Worm (Caenorhabditis elegans) whole organism, young adult: ENCODE results near the gene C06B3.1.

Experiments used
- F10E7.11 ChIP-seq: sonication (generic microtip); optimal IDR thresholded peaks from 2 replicates; lab custom pipeline; 2017; ENCODE audit warnings: mild to moderate bottlenecking, missing genetic modification characterization, moderate library complexity, missing compliant biosample characterization
- F22D6.2 ChIP-seq: sonication (generic microtip); optimal IDR thresholded peaks from 2 replicates; lab custom pipeline; 2016; ENCODE audit warnings: mild to moderate bottlenecking, missing genetic modification characterization, missing compliant biosample characterization
- F39B2.1 ChIP-seq: fragments of 200-800 bp; sonication (Bioruptor generic); IDR thresholded peaks from 2 replicates; pipeline ENCODE4 v1.3.6; 2022; ENCODE audit warnings: missing genetic modification reagents, missing genetic modification characterization, missing compliant biosample characterization
- K11D2.4 ChIP-seq: fragments of 200-800 bp; sonication (Bioruptor generic); IDR thresholded peaks from 2 replicates; pipeline ENCODE4 v1.3.6; 2022; ENCODE audit warnings: missing genetic modification reagents, missing genetic modification characterization, missing compliant biosample characterization
- Y79H2A.3 ChIP-seq: fragments of 200-800 bp; sonication (Bioruptor generic); conservative IDR thresholded peaks from 2 replicates; pipeline ENCODE4 v1.3.6; 2022; ENCODE audit warnings: missing genetic modification reagents, missing genetic modification characterization, missing compliant biosample characterization
- akir-1 ChIP-seq: fragments of 200-800 bp; sonication (Bioruptor generic); optimal IDR thresholded peaks from 2 replicates; lab custom pipeline; 2018; ENCODE audit warnings: mild to moderate bottlenecking, missing genetic modification characterization, moderate library complexity, missing compliant biosample characterization
- aptf-2 ChIP-seq: fragments of 200-800 bp; sonication (Bioruptor generic); conservative IDR thresholded peaks from 2 replicates; pipeline ENCODE4 v1.3.6; 2022; ENCODE audit warnings: missing genetic modification reagents, missing genetic modification characterization, missing compliant biosample characterization
- aptf-3 ChIP-seq: fragments of 200-800 bp; sonication (Bioruptor generic); IDR thresholded peaks from 2 replicates; pipeline ENCODE4 v1.3.6; 2022; ENCODE audit warnings: missing genetic modification characterization, missing compliant biosample characterization
- attf-5 ChIP-seq: fragments of 200-800 bp; sonication (Bioruptor generic); optimal IDR thresholded peaks from 2 replicates; lab custom pipeline; 2018; ENCODE audit warnings: mild to moderate bottlenecking, missing genetic modification characterization, missing compliant biosample characterization
- bed-2 ChIP-seq: fragments of 200-800 bp; sonication (Bioruptor generic); IDR thresholded peaks from 2 replicates; pipeline ENCODE4 v1.3.6; 2022; ENCODE audit warnings: missing genetic modification reagents, missing genetic modification characterization, missing compliant biosample characterization
- ceh-100 ChIP-seq: fragments of 200-800 bp; sonication (Bioruptor generic); IDR thresholded peaks from 2 replicates; pipeline ENCODE4 v1.3.6; 2022; ENCODE audit warnings: missing genetic modification reagents, missing genetic modification characterization, missing compliant biosample characterization
- ceh-27 ChIP-seq: fragments of 200-800 bp; sonication (Bioruptor generic); optimal IDR thresholded peaks from 2 replicates; lab custom pipeline; 2018; ENCODE audit warnings: mild to moderate bottlenecking, missing genetic modification characterization, moderate library complexity, missing compliant biosample characterization
- ceh-58 ChIP-seq: fragments of 200-800 bp; sonication (Bioruptor generic); IDR thresholded peaks from 2 replicates; pipeline ENCODE4 v1.3.6; 2022; ENCODE audit warnings: missing genetic modification characterization, missing compliant biosample characterization
- ceh-79 ChIP-seq: sonication (generic microtip); optimal IDR thresholded peaks from 2 replicates; lab custom pipeline; 2017; ENCODE audit warnings: mild to moderate bottlenecking, missing genetic modification characterization, missing compliant biosample characterization
- ceh-91 ChIP-seq: fragments of 200-800 bp; sonication (Bioruptor generic); IDR thresholded peaks from 2 replicates; pipeline ENCODE4 v1.3.6; 2022; ENCODE audit warnings: missing genetic modification reagents, missing genetic modification characterization, missing compliant biosample characterization
- efl-1 ChIP-seq: fragments of 150-350 bp; optimal IDR thresholded peaks from 2 replicates; lab custom pipeline; 2014; ENCODE audit warnings: missing biosample characterization, missing genetic modification reagents, missing genetic modification characterization
- him-1 ChIP-seq: sonication (generic microtip); optimal IDR thresholded peaks from 2 replicates; lab custom pipeline; 2016; ENCODE audit warnings: missing genotype, missing genetic modification reagents, missing genetic modification characterization, missing compliant biosample characterization
- hsf-1 ChIP-seq: fragments of 200-800 bp; sonication (Bioruptor generic); IDR thresholded peaks from 2 replicates; pipeline ENCODE4 v1.3.6; 2022; ENCODE audit warnings: missing genetic modification reagents, missing genetic modification characterization, missing compliant biosample characterization
- lag-1 ChIP-seq: fragments of 200-800 bp; sonication (Bioruptor generic); IDR thresholded peaks from 2 replicates; pipeline ENCODE4 v1.3.6; 2022; ENCODE audit warnings: missing genetic modification reagents, missing genetic modification characterization, missing compliant biosample characterization
- lin-26 ChIP-seq: fragments of 200-800 bp; sonication (Bioruptor generic); IDR thresholded peaks from 2 replicates; pipeline ENCODE4 v1.3.6; 2022; ENCODE audit warnings: missing genetic modification reagents, missing genetic modification characterization, missing compliant biosample characterization
- lin-35 ChIP-seq, 3 experiments: fragments of 150-350 bp in 2 of 3; sonication (generic microtip) in 1 of 3; optimal IDR thresholded peaks; 2 replicates each; lab custom pipeline; 2014 to 2018; ENCODE audit warnings: missing biosample characterization in 3 of 3, missing genetic modification characterization in 3 of 3, missing genetic modification reagents in 3 of 3
- lin-40 ChIP-seq: sonication (generic microtip); optimal IDR thresholded peaks from 2 replicates; lab custom pipeline; 2016; ENCODE audit warnings: missing genetic modification characterization, mild to moderate bottlenecking, missing compliant biosample characterization, missing genotype, missing genetic modification reagents
- lin-54 ChIP-seq: fragments of 200-800 bp; sonication (Bioruptor generic); optimal IDR thresholded peaks from 2 replicates; lab custom pipeline; 2018; ENCODE audit warnings: mild to moderate bottlenecking, missing genetic modification characterization, missing compliant biosample characterization
- lir-1 ChIP-seq: fragments of 200-800 bp; sonication (Bioruptor generic); conservative IDR thresholded peaks from 2 replicates; pipeline ENCODE4 v1.3.6; 2022; ENCODE audit warnings: missing genetic modification reagents, missing genetic modification characterization, missing compliant biosample characterization
- madf-8 ChIP-seq: fragments of 200-800 bp; sonication (Bioruptor generic); conservative IDR thresholded peaks from 2 replicates; pipeline ENCODE4 v1.3.6; 2022; ENCODE audit warnings: missing genetic modification reagents, missing genetic modification characterization, missing compliant biosample characterization
- nfya-1 ChIP-seq: sonication (generic microtip); optimal IDR thresholded peaks from 2 replicates; lab custom pipeline; 2017; ENCODE audit warnings: antibody characterized with exemption, missing compliant biosample characterization, missing genetic modification characterization, borderline replicate concordance; ENCODE audit not compliant: insufficient read depth
- nfya-2 ChIP-seq: fragments of 200-800 bp; sonication (Bioruptor generic); IDR thresholded peaks from 2 replicates; pipeline ENCODE4 v1.3.6; 2022; ENCODE audit warnings: missing genetic modification reagents, missing genetic modification characterization, missing compliant biosample characterization
- pbrm-1 ChIP-seq: fragments of 200-800 bp; sonication (Bioruptor generic); IDR thresholded peaks from 2 replicates; pipeline ENCODE4 v1.3.6; 2022; ENCODE audit warnings: missing genetic modification reagents, missing genetic modification characterization, missing compliant biosample characterization
- pha-4 ChIP-seq: fragments of 150-350 bp; sonication (generic microtip); optimal IDR thresholded peaks from 2 replicates; lab custom pipeline; 2014; ENCODE audit warnings: missing biosample characterization, missing genetic modification reagents, missing genetic modification characterization
- rec-8 ChIP-seq, 2 experiments: sonication (generic microtip); optimal IDR thresholded peaks; 2 replicates each; lab custom pipeline; 2016; ENCODE audit warnings: mild to moderate bottlenecking in 2 of 2, missing genetic modification characterization in 2 of 2, missing genetic modification reagents in 2 of 2, missing genotype in 2 of 2, missing biosample characterization in 1 of 2, missing compliant biosample characterization in 1 of 2, moderate library complexity in 1 of 2
- snpc-1.1 ChIP-seq: sonication (generic microtip); optimal IDR thresholded peaks from 2 replicates; lab custom pipeline; 2017; ENCODE audit warnings: missing genetic modification characterization, mild to moderate bottlenecking, missing compliant biosample characterization, antibody characterized with exemption, moderate library complexity, missing genotype, missing genetic modification reagents; ENCODE audit not compliant: insufficient read depth
- snpc-1.3 ChIP-seq: sonication (generic microtip); optimal IDR thresholded peaks from 2 replicates; lab custom pipeline; 2017; ENCODE audit warnings: missing genetic modification characterization, mild to moderate bottlenecking, missing compliant biosample characterization, antibody characterized with exemption, moderate library complexity, missing genotype, missing genetic modification reagents; ENCODE audit not compliant: insufficient read depth
- tbp1 ChIP-seq: fragments of 200-800 bp; sonication (Bioruptor generic); optimal IDR thresholded peaks from 2 replicates; lab custom pipeline; 2018; ENCODE audit warnings: mild to moderate bottlenecking, missing genetic modification characterization, missing compliant biosample characterization
- tbx-9 ChIP-seq: sonication (generic microtip); optimal IDR thresholded peaks from 2 replicates; lab custom pipeline; 2016; ENCODE audit warnings: borderline replicate concordance, missing genetic modification characterization, inconsistent platforms, missing compliant biosample characterization
- unc-62 ChIP-seq: fragments of 150-350 bp; optimal IDR thresholded peaks from 2 replicates; lab custom pipeline; 2014; ENCODE audit warnings: missing biosample characterization, missing genetic modification reagents, missing genetic modification characterization
- ztf-26 ChIP-seq: sonication (generic microtip); optimal IDR thresholded peaks from 2 replicates; lab custom pipeline; 2017; ENCODE audit warnings: missing genetic modification characterization, missing compliant biosample characterization
- ztf-6 ChIP-seq: fragments of 200-800 bp; sonication (Bioruptor generic); IDR thresholded peaks from 2 replicates; pipeline ENCODE4 v1.3.6; 2022; ENCODE audit warnings: missing genetic modification reagents, missing genetic modification characterization, missing compliant biosample characterization

Gene C06B3.1

DNA sequence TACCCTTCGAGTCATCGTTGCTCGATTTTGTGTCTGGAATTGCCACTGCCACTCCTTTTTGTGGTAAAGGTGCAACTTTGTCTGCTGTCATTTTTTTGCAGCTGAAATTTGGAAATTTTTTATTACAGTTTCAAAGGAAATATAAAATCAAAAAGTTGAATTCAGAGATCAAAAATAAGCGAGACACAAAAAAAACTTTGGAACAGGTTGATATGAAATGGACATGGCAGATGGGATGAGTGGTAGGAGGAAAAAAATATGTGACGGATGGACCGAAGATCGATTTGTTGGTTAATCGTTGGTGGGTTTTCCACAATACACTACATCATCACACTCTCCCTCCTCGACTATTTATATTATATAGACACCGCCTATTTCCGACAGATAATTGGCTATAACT lies 31.9 kb downstream of the C06B3.1 start, which contains the start of gene R10D12.1 (continued):
- TF ChIP-seq lin-40 (tag; lab: Kevin White, UChicago) (no peak), lin-54 (GFP tag; lab: Kevin White, UChicago) (no peak), ceh-27 (GFP tag; lab: Kevin White, UChicago) (no peak), hsf-1 (GFP tag; lab: Robert Waterston, UW) (no peak)

DNA sequence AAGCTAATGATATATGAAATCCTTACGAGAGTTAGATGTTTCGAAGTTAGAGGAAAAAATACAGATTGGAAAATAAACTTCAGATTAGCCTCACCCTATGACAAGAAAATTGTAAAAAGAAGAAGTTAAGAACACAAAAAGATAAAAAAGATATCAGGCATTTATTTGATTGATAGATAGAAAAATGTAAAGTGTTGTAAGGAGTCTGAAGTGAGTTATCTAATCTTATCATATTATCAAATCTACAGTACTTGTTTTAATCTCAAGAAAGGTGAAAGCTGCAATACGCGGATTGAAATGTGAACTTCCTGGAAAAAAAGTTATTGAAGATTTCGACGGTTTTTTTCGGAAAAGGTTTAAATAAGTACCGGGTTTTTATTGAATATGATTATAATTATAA lies 32.8 kb downstream of the C06B3.1 start:
- no peak for TF ChIP-seq tbx-9
- no peak for TF ChIP-seq K11D2.4 (GFP tag; lab: Robert Waterston, UW)
- TF ChIP-seq ztf-6 (GFP tag; lab: Robert Waterston, UW) = no peak
- no peak for TF ChIP-seq rec-8 (tag; optimal IDR thresholded peaks at IDR 0.05; lab: Kevin White, UChicago)

DNA sequence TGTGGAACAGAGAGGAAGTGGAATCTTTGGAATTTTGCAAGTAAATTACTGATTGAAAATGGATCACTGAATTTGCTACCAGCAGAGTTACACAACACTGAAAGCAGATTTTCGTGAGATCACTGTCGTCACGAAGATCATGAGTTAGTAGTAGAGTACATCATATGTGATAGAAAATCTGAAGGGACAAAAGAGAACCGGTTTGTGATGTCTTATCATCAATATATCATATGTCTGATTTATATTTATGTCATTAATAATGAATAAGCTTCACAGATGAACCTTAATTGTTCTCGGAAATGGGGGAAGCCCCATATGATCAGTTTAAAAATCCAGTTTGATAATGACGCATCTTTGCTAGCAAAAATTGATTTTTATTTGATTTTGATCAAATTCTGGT lies 33.5 kb downstream of the C06B3.1 start:
- TF ChIP-seq nfya-1 (tag; lab: Kevin White, UChicago) (no peak), unc-62 (GFP tag; lab: Kevin White, UChicago) (no peak), efl-1 (GFP tag; lab: Kevin White, UChicago) (no peak), snpc-1.3 (tag; lab: Kevin White, UChicago) (no peak), madf-8 (GFP tag; lab: Robert Waterston, UW) (no peak), F10E7.11 (no peak), F22D6.2 (tag; lab: Kevin White, UChicago) (no peak), tbx-9 (no peak), snpc-1.1 (tag; lab: Kevin White, UChicago) (no peak), ceh-58 (GFP tag; lab: Robert Waterston, UW) (no peak), pha-4 (no peak), F39B2.1 (GFP tag; lab: Robert Waterston, UW) (no peak), lin-26 (no peak), pbrm-1 (GFP tag; lab: Robert Waterston, UW) (no peak), attf-5 (GFP tag; lab: Kevin White, UChicago) (no peak), bed-2 (GFP tag; lab: Robert Waterston, UW) (no peak), aptf-3 (GFP tag; lab: Robert Waterston, UW) (no peak), lag-1 (no peak), ceh-91 (GFP tag; lab: Robert Waterston, UW) (no peak), nfya-2 (GFP tag; lab: Robert Waterston, UW) (no peak)
- TF ChIP-seq, all 124 proteins: peak for 0

DNA sequence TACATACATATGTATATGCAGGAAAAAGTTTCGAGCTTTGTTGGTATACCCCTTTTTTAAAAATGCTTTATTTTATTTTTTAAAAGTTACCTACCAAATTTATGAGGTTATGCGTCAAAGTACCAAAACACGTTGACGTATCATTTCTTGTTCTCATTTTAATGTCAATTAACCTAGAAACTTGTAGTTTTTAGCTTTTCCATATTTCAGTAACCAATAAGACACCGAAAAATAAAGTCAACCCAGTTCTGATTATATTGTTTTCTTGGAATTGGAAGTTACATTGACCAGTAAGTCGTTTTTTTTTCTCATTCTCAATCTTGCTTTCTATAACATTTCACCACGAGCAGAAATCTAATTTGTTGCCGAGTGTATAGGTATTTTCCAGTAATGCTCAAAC lies 34.3 kb downstream of the C06B3.1 start, which contains the start of gene srw-145:
TSS of gene srw-145 (plus strand) at position 301 of the 400 bp plus-strand sequence.
- TF ChIP-seq F22D6.2 (tag; lab: Kevin White, UChicago) (no peak), Y79H2A.3 (GFP tag; lab: Robert Waterston, UW) (no peak), ceh-100 (no peak), akir-1 (GFP tag; lab: Kevin White, UChicago) (no peak), ceh-79 (tag; lab: Kevin White, UChicago) (no peak), lin-35 (GFP tag; optimal IDR thresholded peaks at IDR 0.05; lab: Kevin White, UChicago) (no peak), tbx-9 (no peak), him-1 (tag; lab: Kevin White, UChicago) (no peak), lir-1 (GFP tag; lab: Robert Waterston, UW) (no peak), tbp1 (GFP tag; lab: Kevin White, UChicago) (no peak), aptf-2 (GFP tag; lab: Robert Waterston, UW) (no peak), ztf-26 (tag; lab: Kevin White, UChicago) (no peak)
